Worm (Caenorhabditis elegans) whole organism, L4/young adult: ENCODE measurements around the gene C49C8.3.

ENCODE experiments used
- W03F9.2 ChIP-seq: fragments of 150-350 bp; optimal IDR thresholded peaks from 2 replicates; lab custom pipeline; 2014; ENCODE audit warnings: missing biosample characterization, missing genetic modification characterization
- dao-5 ChIP-seq: sonication (generic microtip); optimal IDR thresholded peaks from 2 replicates; lab custom pipeline; 2016; ENCODE audit warnings: missing genotype, missing genetic modification characterization, moderate library complexity, missing compliant biosample characterization
- him-1 ChIP-seq: sonication (generic microtip); optimal IDR thresholded peaks from 2 replicates; lab custom pipeline; 2016; ENCODE audit warnings: missing genotype, missing genetic modification reagents, missing genetic modification characterization, missing compliant biosample characterization

DNA sequence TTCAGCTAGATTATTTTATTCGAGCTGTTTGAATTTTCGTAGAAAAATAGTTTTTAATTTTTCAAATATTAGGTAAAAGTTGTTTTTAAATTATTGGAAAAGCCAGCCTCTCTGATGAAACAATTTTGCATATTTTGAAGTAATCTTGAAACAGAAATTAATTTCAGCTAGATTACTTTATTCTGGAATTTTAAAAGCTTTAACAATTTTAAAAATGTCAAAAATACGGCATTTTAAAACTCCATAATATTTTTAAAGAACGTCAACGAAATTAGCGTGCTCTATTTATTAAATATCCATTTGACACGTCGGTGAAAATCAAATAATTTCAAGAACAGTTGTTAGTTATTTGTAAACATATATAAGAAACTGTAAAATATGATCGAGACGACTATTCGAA lies 41.7 kb upstream of the C49C8.3 start, which contains the start of gene Y59H11AR.10:
- TF ChIP-seq W03F9.2 (tag; lab: Kevin White, UChicago) = no peak
- TF ChIP-seq him-1 = no peak
- no peak for TF ChIP-seq dao-5
